Worm (Caenorhabditis elegans) whole organism, L1 larva: ENCODE data around the gene F53C3.1.

ENCODE experiments used
- ceh-8 ChIP-seq: fragments of 200-800 bp; sonication (Bioruptor generic); optimal IDR thresholded peaks from 2 replicates; lab custom pipeline; 2018; ENCODE audit warnings: mild to moderate bottlenecking, missing genetic modification characterization, moderate library complexity, missing compliant biosample characterization
- ceh-82 ChIP-seq, 3 experiments: fragments of 150-350 bp in 1 of 3; sonication (generic microtip) in 2 of 3; optimal IDR thresholded peaks; 2 replicates each; lab custom pipeline; 2014 to 2017; ENCODE audit warnings: missing biosample characterization in 3 of 3, missing genetic modification characterization in 3 of 3
- jun-1 ChIP-seq: fragments of 150-350 bp; optimal IDR thresholded peaks from 2 replicates; lab custom pipeline; 2014; ENCODE audit warnings: missing biosample characterization, missing genetic modification reagents, missing genetic modification characterization
- lin-13 ChIP-seq: fragments of 150-350 bp; optimal IDR thresholded peaks from 2 replicates; lab custom pipeline; 2014; ENCODE audit warnings: missing biosample characterization, missing genetic modification reagents, missing genetic modification characterization
- mep-1 ChIP-seq: fragments of 150-350 bp; optimal IDR thresholded peaks from 2 replicates; lab custom pipeline; 2014; ENCODE audit warnings: missing biosample characterization, missing genetic modification characterization
- skn-1 ChIP-seq: fragments of 150-350 bp; optimal IDR thresholded peaks from 2 replicates; lab custom pipeline; 2014; ENCODE audit warnings: missing biosample characterization, missing genetic modification characterization
- snpc-4 ChIP-seq: fragments of 150-350 bp; optimal IDR thresholded peaks from 2 replicates; lab custom pipeline; 2014; ENCODE audit warnings: missing biosample characterization, missing genetic modification characterization
- sup-37 ChIP-seq: fragments of 200-800 bp; sonication (Bioruptor generic); optimal IDR thresholded peaks from 2 replicates; lab custom pipeline; 2018; ENCODE audit warnings: mild to moderate bottlenecking, missing genetic modification characterization, missing compliant biosample characterization
- tbx-2 ChIP-seq: sonication (generic microtip); optimal IDR thresholded peaks from 2 replicates; lab custom pipeline; 2016; ENCODE audit warnings: missing genetic modification characterization, missing compliant biosample characterization
- ztf-4 ChIP-seq: fragments of 150-350 bp; optimal IDR thresholded peaks from 2 replicates; lab custom pipeline; 2014; ENCODE audit warnings: missing biosample characterization, missing genetic modification characterization

ce11 chrII:3910737-3911136, 1.1 kb upstream of the F53C3.1 start, which contains the start of gene bcmo-2:
- TF ChIP-seq ztf-4 (tag; lab: Kevin White, UChicago) (no peak), skn-1 (tag; lab: Kevin White, UChicago) (no peak), sup-37 (GFP tag; lab: Kevin White, UChicago) (no peak), snpc-4 (tag; lab: Kevin White, UChicago) (no peak), ceh-82 (tag; optimal IDR thresholded peaks at IDR 0.05; lab: Kevin White, UChicago) (no peak), mep-1 (tag; lab: Kevin White, UChicago) (no peak), tbx-2 (no peak), jun-1 (no peak), lin-13 (GFP tag; lab: Kevin White, UChicago) (no peak), ceh-8 (GFP tag; lab: Kevin White, UChicago) (no peak)
